Worm (Caenorhabditis elegans) whole organism, dauer: ENCODE measurements around the gene D2089.3.

Experiments used
- unc-62 ChIP-seq: sonication (generic microtip); optimal IDR thresholded peaks from 2 replicates; lab custom pipeline; 2017; ENCODE audit warnings: missing biosample characterization, missing genetic modification reagents, missing genetic modification characterization

The D2089.3 gene

ce11 chrII:10630944-10631343 lies 34.0 kb downstream of the D2089.3 start:
- no peak for TF ChIP-seq unc-62 (GFP tag; lab: Kevin White, UChicago)

ce11 chrII:10627963-10628362 lies 37.0 kb downstream of the D2089.3 start, which contains the start of gene M28.8:
Gene M28.8 (plus strand): TSS chrII:10628263.
- TF ChIP-seq unc-62 (GFP tag; lab: Kevin White, UChicago), result no peak

ce11 chrII:10627086-10627485 lies 37.8 kb downstream of the D2089.3 start:
- no peak for TF ChIP-seq unc-62 (GFP tag; lab: Kevin White, UChicago)

- no peak for TF ChIP-seq unc-62 (GFP tag; lab: Kevin White, UChicago)
These were observed 43.0 kb downstream of the D2089.3 start, which contains the start of gene cutl-9 for ce11 chrII:10621965-10622364. Gene cutl-9 (plus strand): TSS chrII:10622265.

ce11 chrII:10618157-10618556 lies 46.8 kb downstream of the D2089.3 start, which contains the start of gene C14A4.13:
Gene C14A4.13 (plus strand): TSS chrII:10618457.
- no peak for TF ChIP-seq unc-62 (GFP tag; lab: Kevin White, UChicago)
